Fruit fly (Drosophila melanogaster) whole organism, embryonic: ENCODE results near the gene CG15343.

ENCODE experiments used
- Aef1 ChIP-seq: fragments of 200-800 bp; sonication (Bioruptor generic); IDR thresholded peaks from 3 replicates; pipeline ENCODE4 v1.3.6; 2022; ENCODE audit warnings: missing biosample characterization, missing genetic modification characterization
- Atf3 ChIP-seq: fragments of 200-800 bp; sonication (Bioruptor generic); optimal IDR thresholded peaks from 3 replicates; lab custom pipeline; 2016; ENCODE audit warnings: missing biosample characterization, missing genetic modification characterization
- B-H2 ChIP-seq: fragments of 200-800 bp; sonication (Bioruptor generic); optimal IDR thresholded peaks from 2 replicates; lab custom pipeline; 2018; ENCODE audit warnings: missing biosample characterization, mild to moderate bottlenecking, missing genetic modification characterization
- Blimp-1 ChIP-seq: fragments of 200-800 bp; sonication (Bioruptor generic); optimal IDR thresholded peaks from 3 replicates; lab custom pipeline; 2018; ENCODE audit warnings: missing biosample characterization, missing genetic modification characterization, mild to moderate bottlenecking, moderate library complexity, missing genetic modification reagents
- C15 ChIP-seq: fragments of 200-800 bp; sonication (Bioruptor generic); IDR thresholded peaks from 3 replicates; pipeline ENCODE4 v1.3.6; 2022; ENCODE audit warnings: missing biosample characterization, missing genetic modification characterization
- CG10274 ChIP-seq: fragments of 200-800 bp; sonication (Bioruptor generic); optimal IDR thresholded peaks from 3 replicates; lab custom pipeline; 2017; ENCODE audit warnings: missing biosample characterization, mild to moderate bottlenecking, missing genetic modification characterization
- CG11093 ChIP-seq: fragments of 200-800 bp; sonication (Bioruptor generic); IDR thresholded peaks from 3 replicates; pipeline ENCODE4 v1.3.6; 2022; ENCODE audit warnings: missing biosample characterization, missing genetic modification characterization
- CG11504 ChIP-seq: fragments of 200-800 bp; sonication (Bioruptor generic); optimal IDR thresholded peaks from 3 replicates; lab custom pipeline; 2019; ENCODE audit warnings: missing biosample characterization, mild to moderate bottlenecking, missing genetic modification characterization, moderate library complexity
- CG12744 ChIP-seq: fragments of 200-800 bp; sonication (Bioruptor generic); optimal IDR thresholded peaks from 2 replicates; lab custom pipeline; 2016; ENCODE audit warnings: missing biosample characterization, missing genetic modification characterization
- CG13287 ChIP-seq: fragments of 200-800 bp; sonication (Bioruptor generic); IDR thresholded peaks from 2 replicates; pipeline ENCODE4 v1.3.6; 2022; ENCODE audit warnings: missing biosample characterization, missing genetic modification characterization; ENCODE audit not compliant: partially characterized antibody
- CG14050 ChIP-seq: fragments of 200-800 bp; sonication (Bioruptor generic); IDR thresholded peaks from 3 replicates; pipeline ENCODE4 v1.3.6; 2022; ENCODE audit warnings: missing biosample characterization, missing genetic modification characterization
- CG14710 ChIP-seq: fragments of 200-800 bp; sonication (Bioruptor generic); optimal IDR thresholded peaks from 3 replicates; lab custom pipeline; 2019; ENCODE audit warnings: missing biosample characterization, mild to moderate bottlenecking, missing genetic modification characterization, moderate library complexity
- CG14860 ChIP-seq: fragments of 200-800 bp; sonication (Bioruptor generic); IDR thresholded peaks from 3 replicates; pipeline ENCODE4 v1.3.6; 2022; ENCODE audit warnings: missing biosample characterization, missing genetic modification characterization; ENCODE audit not compliant: partially characterized antibody
- CG15269 ChIP-seq: fragments of 200-800 bp; sonication (Bioruptor generic); optimal IDR thresholded peaks from 2 replicates; lab custom pipeline; 2018; ENCODE audit warnings: missing biosample characterization, mild to moderate bottlenecking, missing genetic modification characterization, moderate library complexity
- CG16863 ChIP-seq: fragments of 200-800 bp; sonication (Bioruptor generic); optimal IDR thresholded peaks from 3 replicates; lab custom pipeline; 2016; ENCODE audit warnings: missing biosample characterization, missing genetic modification characterization
- CG17361 ChIP-seq: fragments of 200-800 bp; sonication (Bioruptor generic); IDR thresholded peaks from 3 replicates; pipeline ENCODE4 v1.3.6; 2022; ENCODE audit warnings: missing biosample characterization, missing genetic modification characterization
- CG17568 ChIP-seq: fragments of 200-800 bp; sonication (Bioruptor generic); optimal IDR thresholded peaks from 2 replicates; lab custom pipeline; 2018; ENCODE audit warnings: missing biosample characterization, mild to moderate bottlenecking, missing genetic modification characterization, moderate library complexity
- CG17802 ChIP-seq: fragments of 200-800 bp; sonication (Bioruptor generic); optimal IDR thresholded peaks from 2 replicates; lab custom pipeline; 2018; ENCODE audit warnings: missing biosample characterization, mild to moderate bottlenecking, missing genetic modification characterization, moderate library complexity
- CG18619 ChIP-seq: fragments of 200-800 bp; sonication (Bioruptor generic); optimal IDR thresholded peaks from 3 replicates; lab custom pipeline; 2017; ENCODE audit warnings: missing biosample characterization, mild to moderate bottlenecking, missing genetic modification characterization
- CG2116 ChIP-seq: fragments of 200-800 bp; sonication (Bioruptor generic); optimal IDR thresholded peaks from 3 replicates; lab custom pipeline; 2018; ENCODE audit warnings: missing biosample characterization, mild to moderate bottlenecking, missing genetic modification characterization
- CG31441 ChIP-seq: fragments of 200-800 bp; sonication (Bioruptor generic); IDR thresholded peaks from 2 replicates; pipeline ENCODE4 v1.3.6; 2022; ENCODE audit warnings: missing biosample characterization, missing genetic modification characterization
- CG3407 ChIP-seq: fragments of 200-800 bp; sonication (Bioruptor generic); optimal IDR thresholded peaks from 2 replicates; lab custom pipeline; 2018; ENCODE audit warnings: missing biosample characterization, mild to moderate bottlenecking, missing genetic modification characterization
- CG42726 ChIP-seq: fragments of 200-800 bp; sonication (Bioruptor generic); IDR thresholded peaks from 2 replicates; pipeline ENCODE4 v1.3.6; 2022; ENCODE audit warnings: missing biosample characterization, missing genetic modification characterization; ENCODE audit not compliant: partially characterized antibody
- CG5245 ChIP-seq: fragments of 200-800 bp; sonication (Bioruptor generic); optimal IDR thresholded peaks from 3 replicates; lab custom pipeline; 2016; ENCODE audit warnings: missing biosample characterization, missing genetic modification characterization
- CG6854 ChIP-seq: fragments of 200-800 bp; sonication (Bioruptor generic); optimal IDR thresholded peaks from 3 replicates; lab custom pipeline; 2017; ENCODE audit warnings: missing biosample characterization, mild to moderate bottlenecking, missing genetic modification characterization
- CG9727 ChIP-seq: fragments of 200-800 bp; sonication (Bioruptor generic); optimal IDR thresholded peaks from 3 replicates; lab custom pipeline; 2017; ENCODE audit warnings: missing biosample characterization, mild to moderate bottlenecking, missing genetic modification characterization
- Dad ChIP-seq: fragments of 200-800 bp; sonication (Bioruptor generic); optimal IDR thresholded peaks from 3 replicates; lab custom pipeline; 2016; ENCODE audit warnings: missing biosample characterization, missing genetic modification characterization
- Doc2 ChIP-seq: fragments of 200-800 bp; sonication (Bioruptor generic); IDR thresholded peaks from 2 replicates; pipeline ENCODE4 v1.3.6; 2022; ENCODE audit warnings: missing biosample characterization, missing genetic modification characterization
- Drgx ChIP-seq: fragments of 200-800 bp; sonication (Bioruptor generic); IDR thresholded peaks from 2 replicates; pipeline ENCODE4 v1.3.6; 2022; ENCODE audit warnings: missing biosample characterization, missing genetic modification characterization
- ERR ChIP-seq: fragments of 200-800 bp; sonication (Bioruptor generic); optimal IDR thresholded peaks from 2 replicates; lab custom pipeline; 2016; ENCODE audit warnings: missing biosample characterization, missing genetic modification characterization
- HLH4C ChIP-seq: fragments of 200-800 bp; sonication (Bioruptor generic); IDR thresholded peaks from 3 replicates; pipeline ENCODE4 v1.3.6; 2022; ENCODE audit warnings: missing biosample characterization, missing genetic modification characterization; ENCODE audit not compliant: partially characterized antibody
- Hr39 ChIP-seq: fragments of >200 bp; optimal IDR thresholded peaks from 2 replicates; lab custom pipeline; 2017
- Hr51 ChIP-seq, 2 experiments: fragments of 200-800 bp; sonication (Bioruptor generic); optimal IDR thresholded peaks; 2 replicates in 1 of 2; 3 replicates in 1 of 2; lab custom pipeline; 2016 to 2018; ENCODE audit warnings: missing biosample characterization in 2 of 2, missing genetic modification characterization in 2 of 2, mild to moderate bottlenecking in 1 of 2, moderate library complexity in 1 of 2
- Lim3 ChIP-seq: fragments of 200-800 bp; sonication (Bioruptor generic); IDR thresholded peaks from 2 replicates; pipeline ENCODE4 v1.3.6; 2022; ENCODE audit warnings: missing biosample characterization, missing genetic modification characterization
- ab ChIP-seq: fragments of 200-800 bp; sonication (Bioruptor generic); optimal IDR thresholded peaks from 2 replicates; lab custom pipeline; 2016; ENCODE audit warnings: missing biosample characterization, missing genetic modification characterization
- al ChIP-seq: fragments of 200-800 bp; sonication (Bioruptor generic); IDR thresholded peaks from 2 replicates; pipeline ENCODE4 v1.3.6; 2022; ENCODE audit warnings: missing biosample characterization, missing genetic modification characterization
- ase ChIP-seq: fragments of 200-800 bp; sonication (Bioruptor generic); IDR thresholded peaks from 3 replicates; pipeline ENCODE4 v1.3.6; 2022; ENCODE audit warnings: missing biosample characterization, missing genetic modification characterization
- az2 ChIP-seq: fragments of 200-800 bp; sonication (Bioruptor generic); optimal IDR thresholded peaks from 3 replicates; lab custom pipeline; 2016; ENCODE audit warnings: missing biosample characterization, missing genetic modification characterization
- bigmax ChIP-seq: fragments of 200-800 bp; sonication (Bioruptor generic); optimal IDR thresholded peaks from 2 replicates; lab custom pipeline; 2018; ENCODE audit warnings: missing biosample characterization, mild to moderate bottlenecking, missing genetic modification characterization
- bowl ChIP-seq: fragments of 200-800 bp; sonication (Bioruptor generic); IDR thresholded peaks from 2 replicates; pipeline ENCODE4 v1.3.6; 2022; ENCODE audit warnings: missing biosample characterization, missing genetic modification characterization
- chm ChIP-seq: fragments of 200-800 bp; sonication (Bioruptor generic); IDR thresholded peaks from 2 replicates; pipeline ENCODE4 v1.3.6; 2022; ENCODE audit warnings: missing biosample characterization, missing genetic modification characterization
- eve ChIP-seq, 2 experiments: fragments of >200 bp; optimal IDR thresholded peaks; 2 replicates each; lab custom pipeline; 2017; ENCODE audit warnings: missing biosample characterization in 2 of 2, missing genetic modification characterization in 2 of 2
- gsb-n ChIP-seq: fragments of 200-800 bp; sonication (Bioruptor generic); optimal IDR thresholded peaks from 3 replicates; lab custom pipeline; 2018; ENCODE audit warnings: missing biosample characterization, mild to moderate bottlenecking, missing genetic modification characterization
- knrl ChIP-seq: fragments of 200-800 bp; sonication (Bioruptor generic); IDR thresholded peaks from 3 replicates; pipeline ENCODE4 v1.3.6; 2022; ENCODE audit warnings: missing biosample characterization, missing genetic modification characterization; ENCODE audit not compliant: partially characterized antibody
- phol ChIP-seq: fragments of 200-800 bp; sonication (Bioruptor generic); optimal IDR thresholded peaks from 3 replicates; lab custom pipeline; 2018; ENCODE audit warnings: missing biosample characterization, mild to moderate bottlenecking, missing genetic modification characterization, moderate library complexity
- pnt ChIP-seq: fragments of 200-800 bp; sonication (Bioruptor generic); optimal IDR thresholded peaks from 3 replicates; lab custom pipeline; 2016; ENCODE audit warnings: missing biosample characterization, missing genetic modification characterization
- sima ChIP-seq: fragments of 200-800 bp; sonication (Bioruptor generic); optimal IDR thresholded peaks from 2 replicates; lab custom pipeline; 2016; ENCODE audit warnings: missing biosample characterization, missing genetic modification characterization
- sob ChIP-seq: fragments of 200-800 bp; sonication (Bioruptor generic); IDR thresholded peaks from 2 replicates; pipeline ENCODE4 v1.3.6; 2022; ENCODE audit warnings: missing biosample characterization, missing genetic modification characterization
- tin ChIP-seq: fragments of 200-800 bp; sonication (Bioruptor generic); optimal IDR thresholded peaks from 3 replicates; lab custom pipeline; 2016; ENCODE audit warnings: missing biosample characterization, missing genetic modification characterization
- vnd ChIP-seq: fragments of 200-800 bp; sonication (Bioruptor generic); IDR thresholded peaks from 3 replicates; pipeline ENCODE4 v1.3.6; 2022; ENCODE audit warnings: missing biosample characterization, missing genetic modification characterization; ENCODE audit not compliant: partially characterized antibody
- zen ChIP-seq: fragments of 200-800 bp; sonication (Bioruptor generic); optimal IDR thresholded peaks from 3 replicates; lab custom pipeline; 2018; ENCODE audit warnings: missing biosample characterization, mild to moderate bottlenecking, missing genetic modification characterization, moderate library complexity

CG15343 gene

DNA sequence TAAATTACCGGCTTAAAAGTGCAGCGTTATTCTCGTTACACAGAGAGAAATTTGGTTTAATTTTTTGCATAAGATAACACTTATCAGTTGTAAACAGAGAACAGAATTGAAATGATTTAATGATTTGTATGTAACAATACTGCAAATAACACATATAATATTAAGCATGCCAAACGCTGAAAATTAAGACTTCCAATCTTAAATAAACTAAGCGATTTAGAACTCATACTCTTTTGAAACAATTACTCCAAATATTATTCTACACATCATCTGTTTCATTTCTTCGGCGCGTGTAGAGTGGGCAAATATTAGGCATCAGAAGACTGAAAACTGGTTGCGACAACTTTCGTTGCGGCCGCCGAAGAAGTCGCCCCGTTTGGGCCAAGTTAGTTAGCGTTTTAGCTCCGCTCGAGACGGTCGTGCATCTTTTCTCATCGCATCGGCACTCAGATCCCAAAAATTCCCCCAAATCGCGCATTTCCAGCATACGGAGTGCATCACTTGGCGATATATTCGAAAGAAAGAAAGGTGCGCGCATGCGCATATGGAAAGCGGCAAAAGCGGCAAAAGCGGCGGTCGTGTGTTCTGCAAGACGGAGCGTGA, 21.2 kb downstream of the CG15343 start, which contains the start of gene CG1632 (continued):
- TF ChIP-seq Aef1 = no peak
- TF ChIP-seq bowl = no peak
- TF ChIP-seq B-H2 (GFP tag; lab: Kevin White, UChicago) = no peak
- TF ChIP-seq chm (GFP tag; lab: Robert Waterston, UW) = peak; percentile 39; the same call in 1 of the 2 replicates
- TF ChIP-seq sima = no peak
- no peak for TF ChIP-seq Atf3 (GFP tag; lab: Kevin White, UChicago)
- peak; percentile 36 for TF ChIP-seq Blimp-1 (GFP tag; lab: Kevin White, UChicago)
- no peak for TF ChIP-seq vnd (GFP tag; lab: Robert Waterston, UW)
- no peak for TF ChIP-seq eve (GFP tag; optimal IDR thresholded peaks at IDR 0.05; lab: Kevin White, UChicago)
- peak; percentile 29 for TF ChIP-seq CG14710 (tag; lab: Kevin White, UChicago)
- TF ChIP-seq tin (GFP tag; lab: Kevin White, UChicago) = peak; percentile 17
- TF ChIP-seq CG31441 (GFP tag; lab: Robert Waterston, UW) = peak; percentile 19; the same call in 1 of the 2 replicates
- no peak for TF ChIP-seq CG12744 (GFP tag; lab: Kevin White, UChicago)
- no peak for TF ChIP-seq Dad (GFP tag; lab: Kevin White, UChicago)
- TF ChIP-seq az2 (GFP tag; lab: Kevin White, UChicago) = no peak
- TF ChIP-seq phol (tag; lab: Kevin White, UChicago) = peak; percentile 32
- TF ChIP-seq zen = no peak
- no peak for TF ChIP-seq CG5245 (GFP tag; lab: Kevin White, UChicago)
- TF ChIP-seq CG17568 (GFP tag; lab: Kevin White, UChicago) = no peak
- TF ChIP-seq CG16863 (GFP tag; lab: Kevin White, UChicago) = no peak
- TF ChIP-seq CG11093 (GFP tag; lab: Robert Waterston, UW) = no peak
- no peak for TF ChIP-seq Doc2 (GFP tag; lab: Robert Waterston, UW)
- TF ChIP-seq CG17802 (tag; lab: Kevin White, UChicago) = no peak
- peak; percentile 81 for TF ChIP-seq Drgx
- no peak for TF ChIP-seq CG14860
- TF ChIP-seq gsb-n (tag; lab: Kevin White, UChicago) = peak; percentile 7
- TF ChIP-seq ERR (GFP tag; lab: Kevin White, UChicago) = no peak
- no peak for TF ChIP-seq CG9727
- TF ChIP-seq Lim3 = no peak
- TF ChIP-seq knrl (GFP tag; lab: Robert Waterston, UW) = no peak
- TF ChIP-seq al (GFP tag; lab: Robert Waterston, UW) = no peak
- TF ChIP-seq Hr51 (GFP tag; optimal IDR thresholded peaks at IDR 0.05; lab: Kevin White, UChicago) = peak in 1 of 2 experiments; percentile 28
- no peak for TF ChIP-seq C15 (GFP tag; lab: Robert Waterston, UW)
- TF ChIP-seq sob (GFP tag; lab: Robert Waterston, UW) = no peak
- TF ChIP-seq CG15269 (tag; lab: Kevin White, UChicago) = peak; percentile 21
- TF ChIP-seq CG2116 (GFP tag; lab: Kevin White, UChicago) = no peak
- no peak for TF ChIP-seq ase
- no peak for TF ChIP-seq CG18619 (GFP tag; lab: Kevin White, UChicago)
- TF ChIP-seq CG42726 (GFP tag; lab: Robert Waterston, UW) = no peak
- no peak for TF ChIP-seq bigmax (GFP tag; lab: Kevin White, UChicago)
- no peak for TF ChIP-seq pnt
- no peak for TF ChIP-seq Hr39 (lab: Kevin White, UChicago)
- TF ChIP-seq CG10274 (GFP tag; lab: Kevin White, UChicago) = no peak
- TF ChIP-seq CG14050 (GFP tag; lab: Robert Waterston, UW) = no peak
- no peak for TF ChIP-seq HLH4C (GFP tag; lab: Robert Waterston, UW)
- TF ChIP-seq ab (GFP tag; lab: Kevin White, UChicago) = no peak
- peak; percentile 44; the same call in 1 of the 3 replicates for TF ChIP-seq CG17361 (GFP tag; lab: Robert Waterston, UW)
- TF ChIP-seq CG11504 (tag; lab: Kevin White, UChicago) = peak; percentile 30
- peak; percentile 27 for TF ChIP-seq CG3407 (GFP tag; lab: Kevin White, UChicago)
- TF ChIP-seq CG6854 = no peak
- TF ChIP-seq CG13287 = no peak
